Fruit fly (Drosophila melanogaster) whole organism, larva: ENCODE measurements around the gene Dab.

Experiments used
- noc ChIP-seq: fragments of 200-800 bp; sonication (Bioruptor generic); optimal IDR thresholded peaks from 3 replicates; lab custom pipeline; 2019; ENCODE audit warnings: missing biosample characterization, mild to moderate bottlenecking, missing genetic modification characterization, moderate library complexity

Dab gene

dm6 chr3L:16695076-16695847, 16.7 kb upstream of the Dab start:
- peak; percentile 10 for TF ChIP-seq noc (tag; lab: Kevin White, UChicago)

dm6 chr3L:16697069-16697468, 14.9 kb upstream of the Dab start:
- TF ChIP-seq noc (tag; lab: Kevin White, UChicago), result peak; percentile 51

dm6 chr3L:16698089-16698488, 13.8 kb upstream of the Dab start:
- TF ChIP-seq noc (tag; lab: Kevin White, UChicago), result no peak

dm6 chr3L:16699292-16700026, 12.5 kb upstream of the Dab start:
- no peak for TF ChIP-seq noc (tag; lab: Kevin White, UChicago)

dm6 chr3L:16702866-16703265, 9.1 kb upstream of the Dab start:
- no peak for TF ChIP-seq noc (tag; lab: Kevin White, UChicago)

- TF ChIP-seq noc (tag; lab: Kevin White, UChicago), result no peak
Measured at dm6 chr3L:16704251-16704650, 7.7 kb upstream of the Dab start.

dm6 chr3L:16704673-16705072, 7.3 kb upstream of the Dab start, which contains the start of gene CG9692:
CG9692 (plus strand) TSS chr3L:16704973.
- no peak for TF ChIP-seq noc (tag; lab: Kevin White, UChicago)

dm6 chr3L:16705630-16706029, 6.3 kb upstream of the Dab start:
- TF ChIP-seq noc (tag; lab: Kevin White, UChicago), result no peak

- TF ChIP-seq noc (tag; lab: Kevin White, UChicago), result no peak
Measured at dm6 chr3L:16708738-16709350, 3.1 kb upstream of the Dab start.

- no peak for TF ChIP-seq noc (tag; lab: Kevin White, UChicago)
Measured at dm6 chr3L:16709673-16710257, 2.2 kb upstream of the Dab start.

- peak; percentile 8 for TF ChIP-seq noc (tag; lab: Kevin White, UChicago)
Measured at dm6 chr3L:16710258-16711020, 1.5 kb upstream of the Dab start.

dm6 chr3L:16712371-16712770, 445 bp downstream of the Dab start:
- no peak for TF ChIP-seq noc (tag; lab: Kevin White, UChicago)

dm6 chr3L:16713446-16714192, 1.7 kb downstream of the Dab start:
- TF ChIP-seq noc (tag; lab: Kevin White, UChicago), result no peak

- peak; percentile 69 for TF ChIP-seq noc (tag; lab: Kevin White, UChicago)
Measured at dm6 chr3L:16714193-16714538, 2.2 kb downstream of the Dab start.

- no peak for TF ChIP-seq noc (tag; lab: Kevin White, UChicago)
Measured at dm6 chr3L:16724561-16724960, 12.6 kb downstream of the Dab start, which contains the start of gene CG13031. CG13031 (plus strand) TSS chr3L:16724861.
